Worm (Caenorhabditis elegans) whole organism, early embryonic: ENCODE measurements around the gene idh-1.

Experiments used
- ama-1 ChIP-seq: fragments of 150-350 bp; optimal IDR thresholded peaks from 2 replicates; lab custom pipeline; 2014
- ets-7 ChIP-seq: sonication (generic microtip); optimal IDR thresholded peaks from 2 replicates; lab custom pipeline; 2016; ENCODE audit warnings: missing genotype, missing genetic modification characterization, missing compliant biosample characterization

DNA sequence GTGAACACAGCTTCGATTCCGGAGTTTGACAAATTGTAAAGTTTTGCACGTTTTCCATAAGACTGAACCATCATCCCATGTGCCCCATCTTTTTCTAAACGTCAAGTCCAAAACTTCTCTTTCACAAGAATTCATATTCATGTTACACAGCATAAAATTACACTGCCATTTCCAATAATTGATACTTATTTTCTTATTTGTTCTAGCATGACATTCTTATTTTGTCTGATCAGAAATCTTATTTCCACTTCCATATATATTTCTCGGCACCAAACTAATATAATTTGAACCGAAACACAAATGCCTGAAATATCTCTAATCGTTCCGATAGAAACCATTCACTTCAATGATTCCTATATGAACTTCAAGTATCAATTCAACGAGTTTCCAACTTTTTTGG lies 45.1 kb upstream of the idh-1 start, which contains the start of gene sru-2:
- TF ChIP-seq ama-1 (lab: Kevin White, UChicago) = no peak
- no peak for TF ChIP-seq ets-7 (tag; lab: Kevin White, UChicago)
